Worm (Caenorhabditis elegans): ENCODE measurements around the gene srsx-1.

DNA sequence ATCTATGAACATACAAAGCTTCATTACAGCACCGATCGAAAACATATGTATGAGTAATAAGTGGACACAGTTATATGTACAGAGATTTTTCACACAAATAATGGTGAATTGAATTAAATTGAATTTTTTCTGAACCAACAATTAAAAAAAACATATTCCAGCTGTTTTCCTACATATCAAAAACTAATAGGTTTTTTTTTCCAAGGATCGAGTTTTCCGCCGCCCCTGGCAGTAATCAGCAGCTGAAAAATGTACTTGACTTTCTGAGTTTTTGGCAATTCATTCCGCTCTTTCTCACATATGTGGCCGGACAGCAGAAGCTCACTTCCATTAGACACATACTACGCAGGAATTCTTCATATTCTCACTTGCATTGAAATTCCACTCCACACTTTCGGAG lies 590 bp upstream of the srsx-1 start, which contains the start of gene srh-174:
- TF ChIP-seq nfyb-1 (GFP tag; IDR thresholded peaks at IDR 0.05) (no peak), nfya-1 (tag; optimal IDR thresholded peaks at IDR 0.05; ENCODE audit: borderline replicate concordance, insufficient read depth) (no peak), lin-35 (GFP tag; optimal IDR thresholded peaks at IDR 0.05) (no peak), attf-3 (GFP tag; conservative IDR thresholded peaks at IDR 0.05) (no peak), ztf-22 (GFP tag; optimal IDR thresholded peaks at IDR 0.05) (no peak), Y53G8AR.9 (GFP tag; conservative IDR thresholded peaks at IDR 0.05) (no peak), unc-62 (GFP tag; optimal IDR thresholded peaks at IDR 0.05) (no peak), him-1 (tag; optimal IDR thresholded peaks at IDR 0.05) (no peak), nhr-80 (tag; optimal IDR thresholded peaks at IDR 0.05) (no peak), ZK185.1 (tag; optimal IDR thresholded peaks at IDR 0.05; ENCODE audit: poor library complexity, severe bottlenecking) (no peak), F23B12.7 (tag; optimal IDR thresholded peaks at IDR 0.05; ENCODE audit: insufficient read depth) (no peak)
